Comparison of ENCODE assay signal across 6 fruit fly cellular contexts in the genomic region with DNA sequence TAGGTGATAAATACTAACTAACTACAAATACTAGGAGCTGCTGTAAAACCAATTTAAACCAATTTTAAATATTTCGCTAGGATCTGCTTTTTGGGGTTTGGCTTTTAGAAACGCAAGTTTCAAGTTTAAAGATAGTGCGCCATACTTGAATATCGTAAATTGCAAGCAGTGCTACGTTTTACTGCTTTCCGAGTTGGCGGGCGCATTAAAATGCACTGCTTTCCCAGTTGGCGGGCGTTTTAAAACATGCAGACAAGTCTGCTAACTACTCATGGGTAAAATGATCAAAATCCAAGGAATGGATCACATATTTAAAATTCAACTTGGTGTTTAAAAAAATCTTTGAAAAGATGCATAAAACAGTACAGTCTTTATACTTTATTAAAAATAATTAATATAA.
TF ChIP-seq lines count a peak whose summit lies in the region.

No protein-coding gene starts in this region.

- TF ChIP-seq CTCF in S2 (optimal IDR thresholded peaks at IDR 0.05; lab: Kevin White, UChicago), result peak; percentile 50 to 69
- no peak for TF ChIP-seq CTCF in whole organism, embryonic (GFP tag; optimal IDR thresholded peaks at IDR 0.05; lab: Kevin White, UChicago)

TF ChIP-seq in whole organism, adult, 20 proteins besides CTCF, POLR2A, EP300 and RAD21:
- TF ChIP-seq Crg-1 (GFP tag; optimal IDR thresholded peaks at IDR 0.05; lab: Kevin White, UChicago) (no peak), kay (GFP tag; lab: Kevin White, UChicago; ENCODE audit: borderline replicate concordance) (peak; percentile 80), CG12768 (GFP tag; optimal IDR thresholded peaks at IDR 0.05; lab: Kevin White, UChicago) (no peak)

TF ChIP-seq in whole organism, embryonic, 481 proteins besides CTCF, POLR2A, EP300 and RAD21 (continues in another document):
- TF ChIP-seq CG31365 (tag; optimal IDR thresholded peaks at IDR 0.05; lab: Kevin White, UChicago), result peak; percentile 99
- no peak for TF ChIP-seq wek (GFP tag; optimal IDR thresholded peaks at IDR 0.05; lab: Kevin White, UChicago)
- TF ChIP-seq her (GFP tag; optimal IDR thresholded peaks at IDR 0.05; lab: Kevin White, UChicago), result no peak
- no peak for TF ChIP-seq Side (GFP tag; optimal IDR thresholded peaks at IDR 0.05; lab: Kevin White, UChicago)
- TF ChIP-seq CG11504 (tag; optimal IDR thresholded peaks at IDR 0.05; lab: Kevin White, UChicago), result peak; percentile 87
- no peak for TF ChIP-seq jumu (GFP tag; optimal IDR thresholded peaks at IDR 0.05; lab: Kevin White, UChicago)
- no peak for TF ChIP-seq ap (GFP tag; IDR thresholded peaks at IDR 0.05; lab: Robert Waterston, UW)
- TF ChIP-seq luna (GFP tag; optimal IDR thresholded peaks at IDR 0.05; lab: Kevin White, UChicago), result no peak
- no peak for TF ChIP-seq en (GFP tag; optimal IDR thresholded peaks at IDR 0.05; lab: Kevin White, UChicago)
- no peak for TF ChIP-seq CG12236 (GFP tag; optimal IDR thresholded peaks at IDR 0.05; lab: Kevin White, UChicago)
- no peak for TF ChIP-seq nerfin-2 (GFP tag; IDR thresholded peaks at IDR 0.05; lab: Robert Waterston, UW; ENCODE audit: partially characterized antibody)
- no peak for TF ChIP-seq peb (GFP tag; IDR thresholded peaks at IDR 0.05; lab: Robert Waterston, UW)
- no peak for TF ChIP-seq CG43689 (GFP tag; IDR thresholded peaks at IDR 0.05; lab: Robert Waterston, UW)
- no peak for TF ChIP-seq CG18619 (GFP tag; optimal IDR thresholded peaks at IDR 0.05; lab: Kevin White, UChicago)
- no peak for TF ChIP-seq CG8290 (GFP tag; optimal IDR thresholded peaks at IDR 0.05; lab: Kevin White, UChicago)
- peak in 1 of 2 experiments; percentile 50 for TF ChIP-seq CG8290 (tag; optimal IDR thresholded peaks at IDR 0.05; lab: Kevin White, UChicago)
- no peak for TF ChIP-seq CG12942 (GFP tag; optimal IDR thresholded peaks at IDR 0.05; lab: Kevin White, UChicago)
- no peak for TF ChIP-seq CG15073 (GFP tag; optimal IDR thresholded peaks at IDR 0.05; lab: Kevin White, UChicago)
- peak; percentile 55 for TF ChIP-seq Abd-B (GFP tag; optimal IDR thresholded peaks at IDR 0.05; lab: Kevin White, UChicago)
- no peak for TF ChIP-seq CG13287 (GFP tag; IDR thresholded peaks at IDR 0.05; lab: Robert Waterston, UW; ENCODE audit: partially characterized antibody)
- TF ChIP-seq lola (GFP tag; optimal IDR thresholded peaks at IDR 0.05; lab: Kevin White, UChicago), result peak in 1 of 3 experiments; percentile 12

TF ChIP-seq in whole organism, prepupa, 60 proteins besides CTCF, POLR2A, EP300 and RAD21:
- TF ChIP-seq lz (GFP tag; optimal IDR thresholded peaks at IDR 0.05; lab: Kevin White, UChicago) (no peak), Ets96B (tag; optimal IDR thresholded peaks at IDR 0.05; lab: Kevin White, UChicago) (no peak), eg (GFP tag; IDR thresholded peaks at IDR 0.05; lab: Robert Waterston, UW) (no peak), CG6808 (GFP tag; optimal IDR thresholded peaks at IDR 0.05; lab: Kevin White, UChicago) (peak; percentile 73), Hr4 (GFP tag; optimal IDR thresholded peaks at IDR 0.05; lab: Kevin White, UChicago) (no peak), CG1621 (tag; optimal IDR thresholded peaks at IDR 0.05; lab: Kevin White, UChicago) (peak; percentile 89), CG31627 (GFP tag; optimal IDR thresholded peaks at IDR 0.05; lab: Kevin White, UChicago) (no peak), Lpt (GFP tag; optimal IDR thresholded peaks at IDR 0.05; lab: Kevin White, UChicago) (no peak), CG16779 (tag; optimal IDR thresholded peaks at IDR 0.05; lab: Kevin White, UChicago) (no peak), Hr38 (GFP tag; optimal IDR thresholded peaks at IDR 0.05; lab: Kevin White, UChicago) (no peak), CG10631 (GFP tag; optimal IDR thresholded peaks at IDR 0.05; lab: Kevin White, UChicago) (no peak), svp (GFP tag; lab: Kevin White, UChicago) (no peak)

TF ChIP-seq in whole organism, pupa, 21 proteins besides CTCF, POLR2A, EP300 and RAD21:
- TF ChIP-seq D1 (tag; optimal IDR thresholded peaks at IDR 0.05; lab: Kevin White, UChicago) (peak; percentile 44), EcR (GFP tag; optimal IDR thresholded peaks at IDR 0.05; lab: Kevin White, UChicago) (no peak)

TF ChIP-seq in whole organism, wandering third instar larva, 38 proteins besides CTCF, POLR2A, EP300 and RAD21:
- TF ChIP-seq Hr78 (GFP tag; optimal IDR thresholded peaks at IDR 0.05; lab: Kevin White, UChicago) (peak; percentile 10), Vsx2 (GFP tag; optimal IDR thresholded peaks at IDR 0.05; lab: Kevin White, UChicago; ENCODE audit: partially characterized antibody) (peak; percentile 78), Myc (optimal IDR thresholded peaks at IDR 0.05; lab: Kevin White, UChicago) (peak; percentile 66), Jra (GFP tag; optimal IDR thresholded peaks at IDR 0.05; lab: Kevin White, UChicago) (no peak), N (GFP tag; optimal IDR thresholded peaks at IDR 0.05; lab: Kevin White, UChicago) (peak; percentile 87)
